Fruit fly (Drosophila melanogaster): Measurements from ENCODE around the gene CG14301.

The CG14301 gene

dm6 chr3R:18667659-18668248 lies 26.5 kb upstream of the CG14301 start, which contains the start of gene CG31229 (continued):
- TF ChIP-seq CG2116 (GFP tag; optimal IDR thresholded peaks at IDR 0.05) = peak; percentile 62
- no peak for TF ChIP-seq cwo (GFP tag; optimal IDR thresholded peaks at IDR 0.05)
- TF ChIP-seq CG2889 (GFP tag; IDR thresholded peaks at IDR 0.05) = no peak
- no peak for TF ChIP-seq CG5245 (GFP tag; optimal IDR thresholded peaks at IDR 0.05)
- no peak for TF ChIP-seq exex (tag; optimal IDR thresholded peaks at IDR 0.05)
- no peak for TF ChIP-seq gsb-n (tag; optimal IDR thresholded peaks at IDR 0.05)
- no peak for TF ChIP-seq MTF-1 (GFP tag; optimal IDR thresholded peaks at IDR 0.05; ENCODE audit: borderline replicate concordance)
- peak; percentile 33 for TF ChIP-seq dm (GFP tag; optimal IDR thresholded peaks at IDR 0.05)
- no peak for TF ChIP-seq CG8924 (tag; optimal IDR thresholded peaks at IDR 0.05)
- TF ChIP-seq CG15514 (GFP tag; optimal IDR thresholded peaks at IDR 0.05) = peak; percentile 86
- peak; percentile 62 for TF ChIP-seq Sry-δ (GFP tag; optimal IDR thresholded peaks at IDR 0.05)
- TF ChIP-seq bsh (GFP tag; optimal IDR thresholded peaks at IDR 0.05) = peak in 1 of 2 experiments; percentile 15
- no peak for TF ChIP-seq Jarid2 (GFP tag; optimal IDR thresholded peaks at IDR 0.05)
- no peak for TF ChIP-seq br (optimal IDR thresholded peaks at IDR 0.05)
- TF ChIP-seq CG17568 (GFP tag; optimal IDR thresholded peaks at IDR 0.05) = no peak
- no peak for TF ChIP-seq tll (GFP tag; optimal IDR thresholded peaks at IDR 0.05)
- no peak for TF ChIP-seq CG17361 (GFP tag; IDR thresholded peaks at IDR 0.05)
- TF ChIP-seq CG13287 (GFP tag; IDR thresholded peaks at IDR 0.05; ENCODE audit: partially characterized antibody) = peak; percentile 77
- no peak for TF ChIP-seq Tbp (GFP tag; optimal IDR thresholded peaks at IDR 0.05)
- TF ChIP-seq Atf3 (GFP tag; optimal IDR thresholded peaks at IDR 0.05) = no peak
- TF ChIP-seq gsb (GFP tag; IDR thresholded peaks at IDR 0.05) = no peak
- TF ChIP-seq CG8388 (GFP tag; optimal IDR thresholded peaks at IDR 0.05) = no peak
- TF ChIP-seq CG17612 (GFP tag; IDR thresholded peaks at IDR 0.05) = no peak
- no peak for TF ChIP-seq ken (GFP tag; IDR thresholded peaks at IDR 0.05)
- no peak for TF ChIP-seq Oli (tag; optimal IDR thresholded peaks at IDR 0.05)
- TF ChIP-seq hkb (optimal IDR thresholded peaks at IDR 0.05) = no peak
- TF ChIP-seq hkb (GFP tag; IDR thresholded peaks at IDR 0.05) = 0 out of 2 replicates have a peak, but pooled peaks have one; percentile 13
- TF ChIP-seq CG17802 (tag; optimal IDR thresholded peaks at IDR 0.05) = no peak
- no peak for TF ChIP-seq CG15011 (GFP tag; optimal IDR thresholded peaks at IDR 0.05)
- no peak for TF ChIP-seq ftz-f1 (GFP tag; optimal IDR thresholded peaks at IDR 0.05)
- TF ChIP-seq Hr51 (GFP tag; optimal IDR thresholded peaks at IDR 0.05) = no peak
- TF ChIP-seq Hr39 (optimal IDR thresholded peaks at IDR 0.05) = no peak
- TF ChIP-seq da (GFP tag; optimal IDR thresholded peaks at IDR 0.05) = no peak
- no peak for TF ChIP-seq row (GFP tag; IDR thresholded peaks at IDR 0.05)
- TF ChIP-seq Med (GFP tag) = peak; percentile 70
- peak; percentile 86 for TF ChIP-seq Dref (GFP tag; IDR thresholded peaks at IDR 0.05)
- no peak for TF ChIP-seq CG13296 (GFP tag; optimal IDR thresholded peaks at IDR 0.05)
- no peak for TF ChIP-seq CG3163 (GFP tag; optimal IDR thresholded peaks at IDR 0.05)
- peak; percentile 28 for TF ChIP-seq CG9797 (GFP tag; optimal IDR thresholded peaks at IDR 0.05)
- no peak for TF ChIP-seq ro (GFP tag; IDR thresholded peaks at IDR 0.05)
- no peak for TF ChIP-seq tgo (GFP tag; IDR thresholded peaks at IDR 0.05)
- no peak for TF ChIP-seq PHDP (tag; optimal IDR thresholded peaks at IDR 0.05)
- TF ChIP-seq CG12391 (tag; optimal IDR thresholded peaks at IDR 0.05) = no peak
- no peak for TF ChIP-seq CG30020 (tag; optimal IDR thresholded peaks at IDR 0.05)
- TF ChIP-seq CG2678 (tag; optimal IDR thresholded peaks at IDR 0.05) = no peak
- peak; percentile 59 for TF ChIP-seq unc-4 (GFP tag; IDR thresholded peaks at IDR 0.05; ENCODE audit: partially characterized antibody)
- no peak for TF ChIP-seq CG43689 (GFP tag; IDR thresholded peaks at IDR 0.05)
- TF ChIP-seq run (tag; optimal IDR thresholded peaks at IDR 0.05) = no peak
- TF ChIP-seq Bgb (GFP tag; IDR thresholded peaks at IDR 0.05; ENCODE audit: partially characterized antibody) = no peak; the same call in 1 of the 2 replicates
- no peak for TF ChIP-seq bigmax (GFP tag; optimal IDR thresholded peaks at IDR 0.05)
- TF ChIP-seq E2f1 (GFP tag; IDR thresholded peaks at IDR 0.05) = no peak
